Worm (Caenorhabditis elegans) whole organism, L3 larva: ENCODE data around the gene sru-7.

ENCODE experiments used
- R02D3.7 ChIP-seq: fragments of 150-350 bp; optimal IDR thresholded peaks from 2 replicates; lab custom pipeline; 2014; ENCODE audit warnings: missing biosample characterization, missing genetic modification characterization
- ZK546.5 ChIP-seq: sonication (generic microtip); optimal IDR thresholded peaks from 2 replicates; lab custom pipeline; 2017; ENCODE audit warnings: missing biosample characterization, missing genetic modification characterization
- ama-1 ChIP-seq: fragments of 150-350 bp; optimal IDR thresholded peaks from 2 replicates; lab custom pipeline; 2018
- ceh-16 ChIP-seq: sonication (generic microtip); optimal IDR thresholded peaks from 2 replicates; lab custom pipeline; 2017; ENCODE audit warnings: missing biosample characterization, missing genetic modification characterization
- ceh-28 ChIP-seq: fragments of 150-350 bp; optimal IDR thresholded peaks from 2 replicates; lab custom pipeline; 2014; ENCODE audit warnings: missing biosample characterization, missing genetic modification reagents, missing genetic modification characterization
- ceh-82 ChIP-seq: fragments of 150-350 bp; optimal IDR thresholded peaks from 2 replicates; lab custom pipeline; 2014; ENCODE audit warnings: missing biosample characterization, missing genetic modification characterization
- ceh-9 ChIP-seq: sonication (generic microtip); optimal IDR thresholded peaks from 2 replicates; lab custom pipeline; 2018; ENCODE audit warnings: missing biosample characterization, missing genetic modification characterization
- daf-12 ChIP-seq: fragments of 150-350 bp; optimal IDR thresholded peaks from 2 replicates; lab custom pipeline; 2014; ENCODE audit warnings: missing biosample characterization, missing genetic modification reagents, missing genetic modification characterization
- egl-27 ChIP-seq: sonication (generic microtip); optimal IDR thresholded peaks from 4 replicates; lab custom pipeline; 2017; ENCODE audit warnings: missing biosample characterization, missing genetic modification reagents, missing genetic modification characterization
- egl-5 ChIP-seq: fragments of 150-350 bp; optimal IDR thresholded peaks from 2 replicates; lab custom pipeline; 2017; ENCODE audit warnings: missing biosample characterization, missing genetic modification reagents, missing genetic modification characterization, inconsistent platforms
- elt-1 ChIP-seq: fragments of 150-350 bp; optimal IDR thresholded peaks from 2 replicates; lab custom pipeline; 2014; ENCODE audit warnings: missing biosample characterization, missing genetic modification characterization
- elt-2 ChIP-seq: sonication (generic microtip); optimal IDR thresholded peaks from 2 replicates; lab custom pipeline; 2016; ENCODE audit warnings: missing genetic modification reagents, mild to moderate bottlenecking, missing genetic modification characterization, missing compliant biosample characterization
- elt-3 ChIP-seq, 3 experiments: fragments of 150-350 bp in 1 of 3; sonication (generic microtip) in 2 of 3; optimal IDR thresholded peaks; 2 replicates in 2 of 3; 4 replicates in 1 of 3; lab custom pipeline; 2014 to 2017; ENCODE audit warnings: missing biosample characterization in 3 of 3, missing genetic modification characterization in 3 of 3
- eor-1 ChIP-seq, 2 experiments: fragments of 150-350 bp; optimal IDR thresholded peaks; 2 replicates each; lab custom pipeline; 2014 to 2018; ENCODE audit warnings: missing biosample characterization in 2 of 2, missing genetic modification characterization in 2 of 2
- fkh-10 ChIP-seq: sonication (generic microtip); optimal IDR thresholded peaks from 2 replicates; lab custom pipeline; 2017; ENCODE audit warnings: missing biosample characterization, missing genetic modification reagents, missing genetic modification characterization
- fkh-2 ChIP-seq: fragments of 150-350 bp; optimal IDR thresholded peaks from 2 replicates; lab custom pipeline; 2014; ENCODE audit warnings: missing biosample characterization, missing genetic modification reagents, missing genetic modification characterization
- fos-1 ChIP-seq: fragments of 150-350 bp; optimal IDR thresholded peaks from 2 replicates; lab custom pipeline; 2014; ENCODE audit warnings: missing biosample characterization, missing genetic modification characterization
- hmg-11 ChIP-seq: sonication (generic microtip); optimal IDR thresholded peaks from 2 replicates; lab custom pipeline; 2016; ENCODE audit warnings: missing genetic modification characterization, missing compliant biosample characterization
- jun-1 ChIP-seq: fragments of 150-350 bp; optimal IDR thresholded peaks from 2 replicates; lab custom pipeline; 2014; ENCODE audit warnings: missing biosample characterization, missing genetic modification reagents, missing genetic modification characterization
- lin-15B ChIP-seq: fragments of 150-350 bp; optimal IDR thresholded peaks from 2 replicates; lab custom pipeline; 2014; ENCODE audit warnings: missing biosample characterization, missing genetic modification characterization
- lin-39 ChIP-seq: fragments of 150-350 bp; optimal IDR thresholded peaks from 2 replicates; lab custom pipeline; 2018; ENCODE audit warnings: missing biosample characterization, missing genetic modification reagents, missing genetic modification characterization
- lsy-12 ChIP-seq: sonication (generic microtip); optimal IDR thresholded peaks from 2 replicates; lab custom pipeline; 2016; ENCODE audit warnings: mild to moderate bottlenecking, missing genetic modification characterization, missing compliant biosample characterization
- mdl-1 ChIP-seq: fragments of 150-350 bp; optimal IDR thresholded peaks from 2 replicates; lab custom pipeline; 2014; ENCODE audit warnings: missing biosample characterization, missing genetic modification characterization
- mml-1 ChIP-seq: fragments of 150-350 bp; sonication (generic microtip); optimal IDR thresholded peaks from 3 replicates; lab custom pipeline; 2014; ENCODE audit warnings: missing biosample characterization, missing genetic modification characterization
- nfya-1 ChIP-seq: sonication (generic microtip); optimal IDR thresholded peaks from 2 replicates; lab custom pipeline; 2017; ENCODE audit warnings: missing genetic modification characterization, mild to moderate bottlenecking, missing compliant biosample characterization, antibody characterized with exemption, moderate library complexity; ENCODE audit not compliant: insufficient read depth
- nhr-11 ChIP-seq: fragments of 150-350 bp; optimal IDR thresholded peaks from 2 replicates; lab custom pipeline; 2014; ENCODE audit warnings: missing biosample characterization, missing genetic modification characterization
- nhr-12 ChIP-seq: fragments of 150-350 bp; optimal IDR thresholded peaks from 2 replicates; lab custom pipeline; 2014; ENCODE audit warnings: missing biosample characterization, missing genetic modification characterization
- nhr-23 ChIP-seq: fragments of 150-350 bp; optimal IDR thresholded peaks from 2 replicates; lab custom pipeline; 2014; ENCODE audit warnings: missing biosample characterization, missing genetic modification reagents, missing genetic modification characterization
- nhr-25 ChIP-seq: sonication (generic microtip); optimal IDR thresholded peaks from 2 replicates; lab custom pipeline; 2017; ENCODE audit warnings: missing biosample characterization, missing genetic modification characterization
- nhr-28 ChIP-seq: fragments of 150-350 bp; optimal IDR thresholded peaks from 2 replicates; lab custom pipeline; 2014; ENCODE audit warnings: missing biosample characterization, missing genetic modification characterization
- nhr-43 ChIP-seq: sonication (generic microtip); optimal IDR thresholded peaks from 2 replicates; lab custom pipeline; 2016; ENCODE audit warnings: mild to moderate bottlenecking, missing genetic modification characterization, missing compliant biosample characterization; ENCODE audit not compliant: poor library complexity, severe bottlenecking
- nhr-67 ChIP-seq: fragments of 150-350 bp; optimal IDR thresholded peaks from 2 replicates; lab custom pipeline; 2014; ENCODE audit warnings: missing biosample characterization, missing genetic modification characterization
- nhr-76 ChIP-seq: fragments of 150-350 bp; sonication (generic microtip); optimal IDR thresholded peaks from 5 replicates; lab custom pipeline; 2014; ENCODE audit warnings: missing biosample characterization, missing genetic modification characterization
- nhr-77 ChIP-seq: fragments of 150-350 bp; optimal IDR thresholded peaks from 2 replicates; lab custom pipeline; 2014; ENCODE audit warnings: missing biosample characterization, missing genetic modification characterization
- pha-4 ChIP-seq: fragments of 150-350 bp; optimal IDR thresholded peaks from 2 replicates; lab custom pipeline; 2014; ENCODE audit warnings: missing biosample characterization, missing genetic modification reagents, missing genetic modification characterization
- pqm-1 ChIP-seq: fragments of 150-350 bp; optimal IDR thresholded peaks from 2 replicates; lab custom pipeline; 2017; ENCODE audit warnings: missing biosample characterization, missing genetic modification characterization, inconsistent platforms
- sea-2 ChIP-seq: fragments of 150-350 bp; sonication (generic microtip); optimal IDR thresholded peaks from 4 replicates; lab custom pipeline; 2014; ENCODE audit warnings: missing biosample characterization, missing genetic modification reagents, missing genetic modification characterization
- skn-1 ChIP-seq: fragments of 150-350 bp; optimal IDR thresholded peaks from 2 replicates; lab custom pipeline; 2014; ENCODE audit warnings: missing biosample characterization, missing genetic modification characterization
- snpc-4 ChIP-seq: fragments of 150-350 bp; optimal IDR thresholded peaks from 2 replicates; lab custom pipeline; 2014; ENCODE audit warnings: missing biosample characterization, missing genetic modification characterization
- tbx-2 ChIP-seq: sonication (generic microtip); optimal IDR thresholded peaks from 2 replicates; lab custom pipeline; 2016; ENCODE audit warnings: mild to moderate bottlenecking, missing genetic modification characterization, missing compliant biosample characterization
- unc-39 ChIP-seq: sonication (generic microtip); optimal IDR thresholded peaks from 4 replicates; lab custom pipeline; 2017; ENCODE audit warnings: missing biosample characterization, missing genetic modification characterization
- unc-62 ChIP-seq: fragments of 150-350 bp; sonication (generic microtip); optimal IDR thresholded peaks from 4 replicates; lab custom pipeline; 2014; ENCODE audit warnings: missing biosample characterization, missing genetic modification reagents, missing genetic modification characterization
- zag-1 ChIP-seq: fragments of 150-350 bp; optimal IDR thresholded peaks from 2 replicates; lab custom pipeline; 2014; ENCODE audit warnings: missing biosample characterization, missing genetic modification characterization
- ztf-11 ChIP-seq: fragments of 150-350 bp; optimal IDR thresholded peaks from 2 replicates; lab custom pipeline; 2014; ENCODE audit warnings: missing biosample characterization, missing genetic modification characterization

sru-7 gene

DNA sequence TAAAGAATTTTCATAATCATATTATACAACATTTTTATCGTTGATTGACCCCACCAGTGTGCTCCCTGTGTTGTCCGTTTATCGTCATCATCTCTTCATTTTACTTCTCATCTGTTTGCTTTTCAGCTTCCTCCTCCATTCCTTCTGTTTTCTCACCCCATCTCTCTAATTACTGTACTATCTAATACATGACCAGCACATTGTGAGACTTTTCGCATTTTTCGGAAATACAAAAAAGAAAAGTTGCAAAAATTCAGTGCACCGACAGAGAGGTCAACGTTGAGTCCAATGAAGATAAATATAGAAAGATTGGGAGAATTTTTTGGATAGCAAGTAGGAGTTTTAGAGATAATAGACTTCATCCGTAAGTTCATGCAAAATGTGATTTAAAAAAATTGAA lies 27.6 kb downstream of the sru-7 start:
- no peak for TF ChIP-seq fkh-2 (tag; lab: Kevin White, UChicago)
- TF ChIP-seq nhr-28 = no peak
- TF ChIP-seq jun-1 = no peak
- no peak for TF ChIP-seq ZK546.5
- no peak for TF ChIP-seq tbx-2 (tag; lab: Kevin White, UChicago)
- TF ChIP-seq elt-3 (tag; optimal IDR thresholded peaks at IDR 0.05; lab: Kevin White, UChicago) = no peak
- no peak for TF ChIP-seq R02D3.7 (tag; lab: Kevin White, UChicago)
- no peak for TF ChIP-seq lin-15B
- no peak for TF ChIP-seq nhr-12

- TF ChIP-seq elt-3 (tag; optimal IDR thresholded peaks at IDR 0.05; lab: Kevin White, UChicago) (no peak), nfya-1 (tag; lab: Kevin White, UChicago) (no peak), daf-12 (tag; lab: Kevin White, UChicago) (no peak), hmg-11 (tag; lab: Kevin White, UChicago) (no peak), jun-1 (no peak), nhr-23 (no peak), snpc-4 (tag; lab: Kevin White, UChicago) (no peak), ceh-82 (no peak), sea-2 (GFP tag; lab: Kevin White, UChicago) (no peak), nhr-28 (no peak), elt-1 (no peak), ama-1 (lab: Kevin White, UChicago) (no peak), skn-1 (no peak), nhr-11 (tag; lab: Kevin White, UChicago) (no peak), ceh-28 (tag; lab: Kevin White, UChicago) (no peak), egl-5 (tag; lab: Kevin White, UChicago) (no peak), elt-2 (tag; lab: Kevin White, UChicago) (no peak), pha-4 (no peak)
These were observed 28.3 kb downstream of the sru-7 start, which contains the start of gene pkg-2 for ce11 chrIV:8520594-8520993. TSS of gene pkg-2 (plus strand) at chrIV:8520894.

DNA sequence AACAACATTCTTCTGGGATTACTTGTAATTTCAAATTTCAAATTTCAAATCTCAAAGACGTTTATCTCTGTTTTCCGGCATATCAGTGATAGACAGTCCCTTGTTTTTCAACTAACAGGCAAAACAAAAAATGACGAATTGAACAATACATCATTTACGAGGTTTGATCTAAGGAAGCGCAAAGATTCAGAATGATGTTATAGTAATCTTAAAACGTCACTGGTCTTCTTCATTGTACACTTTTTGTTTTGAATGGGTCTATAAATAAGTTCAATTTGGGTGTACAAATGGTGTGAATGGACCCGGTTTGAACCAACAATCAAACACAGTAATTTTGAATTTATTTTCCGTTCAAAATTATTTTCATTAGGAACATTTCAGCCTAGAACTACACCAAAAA lies 31.6 kb downstream of the sru-7 start:
- no peak for TF ChIP-seq nhr-28
- no peak for TF ChIP-seq nhr-25 (tag; lab: Kevin White, UChicago)
- TF ChIP-seq ama-1 (lab: Kevin White, UChicago) = no peak
- TF ChIP-seq lsy-12 = no peak
- TF ChIP-seq unc-62 (GFP tag; lab: Kevin White, UChicago) = no peak

DNA sequence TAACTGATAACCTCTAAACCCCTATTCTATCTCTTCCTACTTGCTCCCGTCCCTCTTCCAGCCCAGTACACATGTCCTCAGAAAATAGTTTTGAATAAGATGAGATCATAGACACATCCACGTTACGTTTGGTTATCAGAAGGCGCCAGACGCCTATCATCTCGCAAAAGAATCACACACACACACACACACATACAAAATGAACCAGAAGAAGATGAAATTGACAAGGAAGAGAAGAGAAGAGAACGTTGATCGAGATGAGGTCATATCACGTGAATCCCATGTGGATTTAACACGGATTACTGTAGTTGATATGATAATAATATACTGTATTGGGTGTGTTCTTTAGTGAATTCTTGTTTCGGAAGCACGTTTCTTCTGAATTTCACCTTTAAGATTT lies 33.7 kb downstream of the sru-7 start:
- TF ChIP-seq eor-1 (tag; optimal IDR thresholded peaks at IDR 0.05; lab: Kevin White, UChicago) (no peak), ZK546.5 (no peak), mdl-1 (no peak), elt-2 (tag; lab: Kevin White, UChicago) (peak; percentile 31), nhr-12 (no peak), unc-62 (GFP tag; lab: Kevin White, UChicago) (peak; percentile 36), skn-1 (no peak), fkh-10 (GFP tag; lab: Kevin White, UChicago) (no peak), nhr-77 (tag; lab: Kevin White, UChicago) (no peak), nhr-11 (tag; lab: Kevin White, UChicago) (peak; percentile 81), elt-3 (tag; optimal IDR thresholded peaks at IDR 0.05; lab: Kevin White, UChicago) (no peak), daf-12 (tag; lab: Kevin White, UChicago) (no peak), fos-1 (tag; lab: Kevin White, UChicago) (no peak), snpc-4 (tag; lab: Kevin White, UChicago) (no peak), nhr-76 (tag; lab: Kevin White, UChicago) (no peak), mml-1 (tag; lab: Kevin White, UChicago) (peak; percentile 18), nhr-25 (tag; lab: Kevin White, UChicago) (peak; percentile 47), lsy-12 (no peak), unc-39 (tag; lab: Kevin White, UChicago) (no peak), pqm-1 (tag; lab: Kevin White, UChicago) (peak; percentile 0), ceh-82 (no peak), fkh-2 (tag; lab: Kevin White, UChicago) (no peak), ama-1 (lab: Kevin White, UChicago) (no peak), ztf-11 (tag; lab: Kevin White, UChicago) (no peak), nhr-43 (tag; lab: Kevin White, UChicago) (peak; percentile 95), pha-4 (no peak), nhr-67 (tag; lab: Kevin White, UChicago) (no peak), R02D3.7 (tag; lab: Kevin White, UChicago) (peak; percentile 41), elt-1 (no peak), zag-1 (tag; lab: Kevin White, UChicago) (no peak), tbx-2 (tag; lab: Kevin White, UChicago) (peak; percentile 45), ceh-9 (tag; lab: Kevin White, UChicago) (no peak), jun-1 (no peak), nfya-1 (tag; lab: Kevin White, UChicago) (peak; percentile 56), ceh-28 (tag; lab: Kevin White, UChicago) (peak; percentile 43), ceh-16 (tag; lab: Kevin White, UChicago) (no peak), lin-39 (tag; lab: Kevin White, UChicago) (no peak), egl-27 (tag; lab: Kevin White, UChicago) (peak; percentile 3), nhr-23 (peak; percentile 87)
